Worm (Caenorhabditis elegans): ENCODE data around the gene fipr-8.

Gene fipr-8

DNA sequence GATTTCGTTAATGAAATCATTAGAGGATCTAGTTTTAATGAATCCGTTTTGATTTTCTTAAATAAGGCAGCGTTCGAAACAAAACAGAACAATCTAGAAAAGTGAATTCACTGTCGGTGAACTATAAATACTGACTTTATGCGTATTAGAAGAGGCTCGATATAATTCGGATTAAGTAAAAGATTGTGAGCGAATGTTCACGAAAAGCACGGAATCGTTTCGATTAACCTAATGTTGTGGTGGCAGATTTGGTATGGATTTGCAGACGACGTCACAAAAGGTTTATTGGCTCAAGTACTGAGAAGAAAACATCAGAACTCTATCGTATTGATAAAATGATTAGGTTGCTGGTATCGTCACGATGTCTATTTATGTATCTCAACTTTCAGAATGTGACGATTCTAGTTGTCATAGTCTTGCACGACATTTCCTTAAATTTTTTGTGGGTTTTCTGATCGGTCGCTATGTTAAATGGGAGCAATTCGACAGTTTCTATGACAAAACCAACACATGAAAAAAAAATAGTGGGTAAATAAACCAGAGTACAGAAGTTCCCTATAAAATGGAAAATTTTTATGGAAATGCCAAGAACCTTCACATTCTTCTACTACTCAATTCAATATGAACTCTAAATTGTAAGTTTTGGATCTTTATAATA, 10.4 kb downstream of the fipr-8 start, which contains the start of the genes pyt-1 and fipr-7:
pyt-1 (minus strand) TSS at position 101 of the 658 bp plus-strand sequence.
fipr-7 (plus strand) TSS at position 608 of the 658 bp plus-strand sequence.
- TF ChIP-seq fax-1 (tag; optimal IDR thresholded peaks at IDR 0.05), result no peak
- TF ChIP-seq ceh-31 (tag; optimal IDR thresholded peaks at IDR 0.05), result no peak
- no peak for TF ChIP-seq odd-2 (tag; optimal IDR thresholded peaks at IDR 0.05)
- no peak for TF ChIP-seq ttx-3 (tag; optimal IDR thresholded peaks at IDR 0.05)
- no peak for TF ChIP-seq lim-6 (tag; optimal IDR thresholded peaks at IDR 0.05)
- TF ChIP-seq C38D4.7 (GFP tag; optimal IDR thresholded peaks at IDR 0.05), result no peak
- no peak for TF ChIP-seq ets-4 (tag; optimal IDR thresholded peaks at IDR 0.05)
- no peak for TF ChIP-seq pat-9 (tag; optimal IDR thresholded peaks at IDR 0.05)
- TF ChIP-seq nfya-1 (tag; optimal IDR thresholded peaks at IDR 0.05), result no peak
- TF ChIP-seq unc-42 (tag; optimal IDR thresholded peaks at IDR 0.05), result no peak
- TF ChIP-seq ceh-19 (GFP tag; optimal IDR thresholded peaks at IDR 0.05), result no peak
- TF ChIP-seq eyg-1 (tag; optimal IDR thresholded peaks at IDR 0.05), result no peak

DNA sequence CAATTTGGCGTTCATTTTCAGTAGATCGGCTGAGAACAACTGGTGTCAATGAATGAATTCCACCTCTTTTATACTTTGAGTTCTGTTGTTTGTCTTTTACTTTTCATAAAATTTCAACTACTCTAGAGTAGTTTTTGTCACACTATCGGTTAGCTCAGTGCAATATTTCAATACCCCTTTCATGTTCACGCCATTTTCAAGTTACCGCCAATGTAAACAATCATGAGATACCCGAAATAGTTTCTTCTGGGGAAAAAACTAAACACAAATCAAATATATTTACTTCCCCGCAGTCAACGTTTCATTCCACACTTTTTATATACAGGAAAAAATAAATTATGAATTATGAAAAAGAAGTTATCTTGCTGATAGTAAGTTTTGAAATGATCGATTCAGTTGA, 11.4 kb downstream of the fipr-8 start, which contains the start of gene fipr-4:
fipr-4 (minus strand) TSS at position 101 of the 400 bp plus-strand sequence.
- TF ChIP-seq ceh-48 (tag; optimal IDR thresholded peaks at IDR 0.05), result no peak
- no peak for TF ChIP-seq unc-3 (GFP tag; conservative IDR thresholded peaks at IDR 0.05)
- no peak for TF ChIP-seq unc-3 (tag; optimal IDR thresholded peaks at IDR 0.05)
- TF ChIP-seq ceh-34 (tag; optimal IDR thresholded peaks at IDR 0.05), result no peak
- no peak for TF ChIP-seq pros-1 (tag; optimal IDR thresholded peaks at IDR 0.05)
- TF ChIP-seq gmeb-2 (tag; optimal IDR thresholded peaks at IDR 0.05), result no peak
- no peak for TF ChIP-seq unc-55 (GFP tag; optimal IDR thresholded peaks at IDR 0.05)
- TF ChIP-seq ceh-30 (tag; optimal IDR thresholded peaks at IDR 0.05), result no peak
- no peak for TF ChIP-seq ceh-18 (tag; optimal IDR thresholded peaks at IDR 0.05)
- no peak for TF ChIP-seq hlh-15 (tag; optimal IDR thresholded peaks at IDR 0.05)
- TF ChIP-seq elt-4 (tag; optimal IDR thresholded peaks at IDR 0.05), result no peak
- no peak for TF ChIP-seq K02D7.2 (tag; optimal IDR thresholded peaks at IDR 0.05)

DNA sequence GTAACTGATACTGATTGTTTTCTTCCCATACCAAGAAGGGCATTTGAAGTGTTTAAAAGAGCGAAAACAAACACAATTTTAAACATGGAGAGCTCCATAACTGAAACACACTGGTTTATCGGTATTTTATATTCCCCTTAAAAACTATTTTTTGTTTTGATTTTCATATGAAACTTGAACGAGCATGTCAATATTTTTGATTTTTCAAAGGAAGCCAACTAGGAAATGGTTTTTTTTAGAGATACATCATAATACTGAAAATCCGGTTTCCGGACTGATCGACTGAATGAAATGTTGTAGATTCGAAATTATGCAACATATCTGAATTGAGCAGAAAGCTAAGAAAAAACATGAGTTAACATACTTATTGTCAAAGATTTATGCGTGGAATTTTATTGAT, 12.4 kb downstream of the fipr-8 start, which contains the start of gene ttr-19:
ttr-19 (minus strand) TSS at position 101 of the 400 bp plus-strand sequence.
- TF ChIP-seq tbx-7 (tag; optimal IDR thresholded peaks at IDR 0.05), result no peak

DNA sequence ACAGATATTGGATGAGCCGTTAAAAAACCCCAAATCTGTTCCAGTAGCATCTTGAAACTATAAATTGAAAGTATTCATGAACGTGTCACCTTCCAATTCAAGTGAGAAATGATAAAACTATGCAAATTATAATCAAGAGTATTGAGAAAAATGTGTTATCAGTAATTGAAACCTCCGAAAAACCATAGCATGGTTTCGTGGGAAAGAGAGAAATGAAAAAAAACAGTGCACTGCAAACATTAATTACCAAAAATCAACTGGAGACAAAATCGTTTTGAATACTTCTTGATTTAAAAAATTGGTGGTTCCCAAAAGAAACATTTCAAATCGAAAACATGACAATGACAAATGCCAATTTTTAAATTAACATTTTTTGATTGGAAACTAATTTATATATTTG, 14.2 kb downstream of the fipr-8 start, which contains the start of gene daf-36:
daf-36 (minus strand) TSS at position 101 of the 400 bp plus-strand sequence.
- TF ChIP-seq ceh-24 (tag; optimal IDR thresholded peaks at IDR 0.05) (no peak), tbx-7 (tag; optimal IDR thresholded peaks at IDR 0.05) (no peak), K09A11.1 (tag; optimal IDR thresholded peaks at IDR 0.05; ENCODE audit: insufficient read depth) (no peak), sox-2 (GFP tag; IDR thresholded peaks at IDR 0.05) (no peak), ceh-14 (tag; optimal IDR thresholded peaks at IDR 0.05) (no peak)

DNA sequence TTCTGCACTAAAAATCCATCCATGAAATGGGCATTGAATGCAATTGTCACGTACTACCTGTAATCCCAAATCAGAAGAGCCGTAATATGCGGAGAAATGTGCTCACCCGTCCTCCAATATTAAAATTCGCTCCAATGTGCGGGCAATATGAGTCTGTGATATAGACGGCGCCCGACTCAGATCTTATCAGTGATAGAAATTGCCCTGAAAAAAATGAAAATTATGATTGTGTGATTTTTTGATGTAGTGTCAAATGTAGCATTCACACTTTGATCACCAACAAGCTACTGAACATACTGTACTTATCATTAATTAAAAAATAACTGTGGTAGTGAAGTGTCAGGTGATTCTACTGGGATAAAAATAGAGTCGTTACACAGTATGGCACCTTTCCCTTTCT, 15.1 kb downstream of the fipr-8 start:
- TF ChIP-seq dve-1 (tag; optimal IDR thresholded peaks at IDR 0.05) (no peak), K09A11.1 (tag; optimal IDR thresholded peaks at IDR 0.05; ENCODE audit: insufficient read depth) (no peak), ceh-48 (tag; optimal IDR thresholded peaks at IDR 0.05) (no peak), ceh-45 (GFP tag; IDR thresholded peaks at IDR 0.05) (no peak), F13H6.1 (tag; optimal IDR thresholded peaks at IDR 0.05) (no peak), unc-3 (GFP tag; conservative IDR thresholded peaks at IDR 0.05) (no peak), unc-3 (tag; optimal IDR thresholded peaks at IDR 0.05) (no peak), pros-1 (tag; optimal IDR thresholded peaks at IDR 0.05) (no peak), pag-3 (tag; optimal IDR thresholded peaks at IDR 0.05; ENCODE audit: borderline replicate concordance) (no peak), sox-2 (GFP tag; IDR thresholded peaks at IDR 0.05) (no peak), rnt-1 (tag; optimal IDR thresholded peaks at IDR 0.05) (no peak), pha-2 (tag; optimal IDR thresholded peaks at IDR 0.05) (no peak), ceh-22 (tag; optimal IDR thresholded peaks at IDR 0.05) (no peak), odd-2 (tag; optimal IDR thresholded peaks at IDR 0.05) (no peak), lim-6 (tag; optimal IDR thresholded peaks at IDR 0.05) (no peak), ceh-14 (tag; optimal IDR thresholded peaks at IDR 0.05) (no peak), elt-4 (tag; optimal IDR thresholded peaks at IDR 0.05) (no peak), ceh-31 (tag; optimal IDR thresholded peaks at IDR 0.05) (no peak), elt-2 (tag; optimal IDR thresholded peaks at IDR 0.05) (no peak)
